Fruit fly (Drosophila melanogaster): ENCODE data around the gene Urm1.

DNA sequence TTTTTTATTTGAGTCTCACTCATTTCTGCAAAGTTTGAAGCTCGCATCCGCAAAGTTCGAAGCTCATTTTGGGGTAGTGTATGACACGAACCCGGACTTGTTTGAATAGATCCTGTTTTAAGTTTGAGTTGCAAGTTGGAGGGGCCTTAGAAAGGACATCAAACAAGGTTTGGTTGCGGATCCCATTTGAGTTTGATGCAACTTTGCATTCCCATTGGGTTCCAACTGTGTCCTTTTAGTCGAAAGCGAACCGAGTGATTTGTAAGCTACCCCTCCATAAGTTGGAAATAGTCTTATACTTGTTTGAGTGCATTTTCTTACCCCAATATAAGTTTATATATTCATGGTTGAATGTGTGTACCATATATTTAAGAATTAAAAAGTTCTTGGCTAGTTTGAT is 3.3 kb upstream of the Urm1 start:
- TF ChIP-seq insv (optimal IDR thresholded peaks at IDR 0.05) (no peak), Myc (optimal IDR thresholded peaks at IDR 0.05) (no peak), ttk (optimal IDR thresholded peaks at IDR 0.05) (no peak)
